Fruit fly (Drosophila melanogaster): ENCODE results near the gene CYLD.

dm6 chr2L:10339841-10340240 lies 40.2 kb upstream of the CYLD start:
- no peak for TF ChIP-seq Dif (GFP tag; optimal IDR thresholded peaks at IDR 0.05; ENCODE audit: partially characterized antibody)
- TF ChIP-seq Myc (optimal IDR thresholded peaks at IDR 0.05), result no peak
- TF ChIP-seq jim (GFP tag; optimal IDR thresholded peaks at IDR 0.05), result no peak
- TF ChIP-seq h (GFP tag; optimal IDR thresholded peaks at IDR 0.05), result no peak
- TF ChIP-seq Hnf4 (GFP tag; optimal IDR thresholded peaks at IDR 0.05), result no peak
- no peak for TF ChIP-seq tai (GFP tag; optimal IDR thresholded peaks at IDR 0.05)
- no peak for TF ChIP-seq CrebA (GFP tag; optimal IDR thresholded peaks at IDR 0.05; ENCODE audit: borderline replicate concordance)
